Fruit fly (Drosophila melanogaster) whole organism, prepupa: ENCODE measurements around the gene CG43373.
A peak's percentile ranks its signal among the peaks of the same experiment; 100 is the strongest.

Experiments used
- Blimp-1 ChIP-seq: fragments of 200-800 bp; sonication (Bioruptor generic); optimal IDR thresholded peaks from 3 replicates; lab custom pipeline; 2017; ENCODE audit warnings: missing biosample characterization, missing genetic modification characterization, mild to moderate bottlenecking, moderate library complexity, missing genetic modification reagents
- CG10631 ChIP-seq: fragments of 200-800 bp; sonication (Bioruptor generic); optimal IDR thresholded peaks from 2 replicates; lab custom pipeline; 2016; ENCODE audit warnings: missing biosample characterization, missing genetic modification characterization
- CG10669 ChIP-seq: fragments of 200-800 bp; sonication (Bioruptor generic); optimal IDR thresholded peaks from 3 replicates; lab custom pipeline; 2018; ENCODE audit warnings: missing biosample characterization, mild to moderate bottlenecking, missing genetic modification characterization, moderate library complexity
- CG11294 ChIP-seq: fragments of 200-800 bp; sonication (Bioruptor generic); IDR thresholded peaks from 2 replicates; pipeline ENCODE4 v1.3.6; 2022; ENCODE audit warnings: missing biosample characterization, missing genetic modification characterization
- CG11762 ChIP-seq: fragments of 200-800 bp; sonication (Bioruptor generic); optimal IDR thresholded peaks from 3 replicates; lab custom pipeline; 2016; ENCODE audit warnings: missing biosample characterization, missing genetic modification characterization; ENCODE audit not compliant: insufficient read depth
- CG11902 ChIP-seq: fragments of 200-800 bp; sonication (Bioruptor generic); optimal IDR thresholded peaks from 3 replicates; lab custom pipeline; 2016; ENCODE audit warnings: missing biosample characterization, missing genetic modification characterization
- CG15336 ChIP-seq: fragments of 200-800 bp; sonication (Bioruptor generic); IDR thresholded peaks from 2 replicates; pipeline ENCODE4 v1.3.6; 2022; ENCODE audit warnings: missing biosample characterization, missing genetic modification characterization
- CG1621 ChIP-seq: fragments of 200-800 bp; sonication (Bioruptor generic); optimal IDR thresholded peaks from 3 replicates; lab custom pipeline; 2018; ENCODE audit warnings: missing biosample characterization, mild to moderate bottlenecking, missing genetic modification characterization
- CG16779 ChIP-seq: fragments of 200-800 bp; sonication (Bioruptor generic); optimal IDR thresholded peaks from 3 replicates; lab custom pipeline; 2017; ENCODE audit warnings: missing biosample characterization, mild to moderate bottlenecking, missing genetic modification characterization
- CG31627 ChIP-seq: fragments of 200-800 bp; sonication (Bioruptor generic); optimal IDR thresholded peaks from 3 replicates; lab custom pipeline; 2016; ENCODE audit warnings: missing biosample characterization, missing genetic modification characterization
- CG32006 ChIP-seq: fragments of 200-800 bp; sonication (Bioruptor generic); optimal IDR thresholded peaks from 3 replicates; lab custom pipeline; 2017; ENCODE audit warnings: missing biosample characterization, mild to moderate bottlenecking, missing genetic modification characterization
- CG34406 ChIP-seq: fragments of 200-800 bp; sonication (Bioruptor generic); optimal IDR thresholded peaks from 3 replicates; lab custom pipeline; 2016; ENCODE audit warnings: missing biosample characterization, missing genetic modification characterization
- CG3919 ChIP-seq: fragments of 200-800 bp; sonication (Bioruptor generic); optimal IDR thresholded peaks from 3 replicates; lab custom pipeline; 2016; ENCODE audit warnings: missing biosample characterization, missing genetic modification characterization
- CG4318 ChIP-seq: fragments of 200-800 bp; sonication (Bioruptor generic); optimal IDR thresholded peaks from 3 replicates; lab custom pipeline; 2017; ENCODE audit warnings: missing biosample characterization, mild to moderate bottlenecking, missing genetic modification characterization
- CG6163 ChIP-seq: fragments of 200-800 bp; sonication (Bioruptor generic); IDR thresholded peaks from 3 replicates; pipeline ENCODE4 v1.3.6; 2022; ENCODE audit warnings: missing biosample characterization, missing genetic modification characterization
- CG6276 ChIP-seq: fragments of 200-800 bp; sonication (Bioruptor generic); optimal IDR thresholded peaks from 2 replicates; lab custom pipeline; 2017; ENCODE audit warnings: missing biosample characterization, mild to moderate bottlenecking, missing genetic modification characterization
- CG7368 ChIP-seq: fragments of 200-800 bp; sonication (Bioruptor generic); optimal IDR thresholded peaks from 3 replicates; lab custom pipeline; 2016; ENCODE audit warnings: missing biosample characterization, missing genetic modification characterization
- CG8119 ChIP-seq: fragments of 200-800 bp; sonication (Bioruptor generic); IDR thresholded peaks from 3 replicates; pipeline ENCODE4 v1.3.6; 2022; ENCODE audit warnings: missing biosample characterization, missing genetic modification characterization
- CG8632 ChIP-seq: fragments of 200-800 bp; sonication (Bioruptor generic); optimal IDR thresholded peaks from 3 replicates; lab custom pipeline; 2016; ENCODE audit warnings: missing biosample characterization, missing genetic modification characterization
- Eip75B ChIP-seq: fragments of 200-800 bp; sonication (Bioruptor generic); optimal IDR thresholded peaks from 3 replicates; lab custom pipeline; 2016; ENCODE audit warnings: missing biosample characterization, missing genetic modification characterization
- Eip78C ChIP-seq: fragments of 200-800 bp; sonication (Bioruptor generic); peaks from one replicate; lab custom pipeline; 2016; ENCODE audit warnings: missing biosample characterization, missing genetic modification characterization
- Eip93F ChIP-seq: fragments of 200-800 bp; sonication (Bioruptor generic); optimal IDR thresholded peaks from 2 replicates; lab custom pipeline; 2016; ENCODE audit warnings: missing biosample characterization, mild to moderate bottlenecking, missing genetic modification characterization
- Hr39 ChIP-seq: fragments of 200-800 bp; sonication (Bioruptor generic); optimal IDR thresholded peaks from 2 replicates; lab custom pipeline; 2016; ENCODE audit warnings: missing biosample characterization, missing genetic modification characterization
- Hr4 ChIP-seq: fragments of 200-800 bp; sonication (Bioruptor generic); optimal IDR thresholded peaks from 3 replicates; lab custom pipeline; 2016; ENCODE audit warnings: missing biosample characterization, missing genetic modification characterization
- Lpt ChIP-seq: fragments of 200-800 bp; sonication (Bioruptor generic); optimal IDR thresholded peaks from 3 replicates; lab custom pipeline; 2016; ENCODE audit warnings: missing biosample characterization, missing genetic modification characterization
- Sox102F ChIP-seq: fragments of 200-800 bp; sonication (Bioruptor generic); optimal IDR thresholded peaks from 2 replicates; lab custom pipeline; 2016; ENCODE audit warnings: missing biosample characterization, mild to moderate bottlenecking, missing genetic modification characterization
- Sox15 ChIP-seq: fragments of 200-800 bp; sonication (Bioruptor generic); optimal IDR thresholded peaks from 3 replicates; lab custom pipeline; 2016; ENCODE audit warnings: missing biosample characterization, missing genetic modification characterization
- achi ChIP-seq: fragments of 200-800 bp; sonication (Bioruptor generic); optimal IDR thresholded peaks from 3 replicates; lab custom pipeline; 2016; ENCODE audit warnings: missing biosample characterization, missing genetic modification characterization
- cyc ChIP-seq: fragments of 200-800 bp; sonication (Bioruptor generic); optimal IDR thresholded peaks from 3 replicates; lab custom pipeline; 2016; ENCODE audit warnings: missing biosample characterization, missing genetic modification characterization
- dac ChIP-seq: fragments of 200-800 bp; sonication (Bioruptor generic); optimal IDR thresholded peaks from 2 replicates; lab custom pipeline; 2017; ENCODE audit warnings: missing biosample characterization, mild to moderate bottlenecking, missing genetic modification characterization
- dsx ChIP-seq: fragments of 200-800 bp; optimal IDR thresholded peaks from 3 replicates; lab custom pipeline; 2019; ENCODE audit warnings: missing biosample characterization, mild to moderate bottlenecking, missing genetic modification characterization, moderate library complexity; ENCODE audit not compliant: poor library complexity, severe bottlenecking
- eg ChIP-seq: fragments of 200-800 bp; sonication (Bioruptor generic); IDR thresholded peaks from 3 replicates; pipeline ENCODE4 v1.3.6; 2022; ENCODE audit warnings: missing biosample characterization, missing genetic modification characterization
- fd85E ChIP-seq: fragments of 200-800 bp; sonication (Bioruptor generic); optimal IDR thresholded peaks from 3 replicates; lab custom pipeline; 2016; ENCODE audit warnings: missing biosample characterization, missing genetic modification characterization
- fkh ChIP-seq: fragments of 200-800 bp; sonication (Bioruptor generic); optimal IDR thresholded peaks from 3 replicates; lab custom pipeline; 2017; ENCODE audit warnings: missing biosample characterization, mild to moderate bottlenecking, missing genetic modification characterization, moderate library complexity
- lz ChIP-seq: fragments of 200-800 bp; sonication (Bioruptor generic); optimal IDR thresholded peaks from 3 replicates; lab custom pipeline; 2016; ENCODE audit warnings: missing biosample characterization, missing genetic modification characterization
- ss ChIP-seq, 2 experiments: fragments of 200-800 bp; sonication (Bioruptor generic); optimal IDR thresholded peaks; 2 replicates in 1 of 2; 3 replicates in 1 of 2; lab custom pipeline; 2017 to 2018; ENCODE audit warnings: mild to moderate bottlenecking in 2 of 2, missing biosample characterization in 2 of 2, missing genetic modification characterization in 2 of 2, moderate library complexity in 1 of 2
- svp ChIP-seq: fragments of 200-800 bp; sonication (Bioruptor generic); peaks from one replicate; lab custom pipeline; 2016; ENCODE audit warnings: missing biosample characterization, missing genetic modification characterization

Gene CG43373

DNA sequence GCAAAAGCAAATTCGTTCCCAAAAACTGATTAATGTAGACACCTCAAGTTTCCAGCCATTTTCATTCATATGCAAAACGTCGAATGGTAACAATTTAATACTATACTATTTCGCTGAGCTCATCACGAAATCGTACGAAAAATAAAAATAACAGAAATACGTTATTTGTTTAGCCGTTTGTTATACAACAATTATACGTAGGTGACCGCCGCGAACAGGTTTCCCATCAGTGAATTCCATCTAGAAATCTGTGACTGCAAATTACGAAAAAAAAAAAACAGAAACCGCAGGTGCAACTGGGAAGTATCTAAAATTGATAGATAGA is 28.5 kb upstream of the CG43373 start:
- no peak for TF ChIP-seq Eip78C (GFP tag; lab: Kevin White, UChicago)
- no peak for TF ChIP-seq Hr39 (GFP tag; lab: Kevin White, UChicago)
- no peak for TF ChIP-seq CG32006 (GFP tag; lab: Kevin White, UChicago)
- no peak for TF ChIP-seq CG6163
- TF ChIP-seq achi (GFP tag; lab: Kevin White, UChicago), result no peak
- no peak for TF ChIP-seq CG3919 (GFP tag; lab: Kevin White, UChicago)
- TF ChIP-seq Eip75B (GFP tag; lab: Kevin White, UChicago), result no peak
- TF ChIP-seq CG1621 (tag; lab: Kevin White, UChicago), result no peak
- TF ChIP-seq CG11294 (GFP tag; lab: Robert Waterston, UW), result no peak
- TF ChIP-seq CG31627 (GFP tag; lab: Kevin White, UChicago), result no peak
- no peak for TF ChIP-seq dsx (GFP tag; lab: Kevin White, UChicago)
- no peak for TF ChIP-seq CG34406 (GFP tag; lab: Kevin White, UChicago)
- TF ChIP-seq cyc (GFP tag; lab: Kevin White, UChicago), result no peak
- no peak for TF ChIP-seq CG7368 (GFP tag; lab: Kevin White, UChicago)
- TF ChIP-seq CG11902, result no peak
- no peak for TF ChIP-seq fd85E
- no peak for TF ChIP-seq CG10669
- no peak for TF ChIP-seq Lpt (GFP tag; lab: Kevin White, UChicago)
- TF ChIP-seq CG10631 (GFP tag; lab: Kevin White, UChicago), result no peak
- TF ChIP-seq dac (GFP tag; lab: Kevin White, UChicago), result no peak
- TF ChIP-seq, all 60 proteins: peak for 0

DNA sequence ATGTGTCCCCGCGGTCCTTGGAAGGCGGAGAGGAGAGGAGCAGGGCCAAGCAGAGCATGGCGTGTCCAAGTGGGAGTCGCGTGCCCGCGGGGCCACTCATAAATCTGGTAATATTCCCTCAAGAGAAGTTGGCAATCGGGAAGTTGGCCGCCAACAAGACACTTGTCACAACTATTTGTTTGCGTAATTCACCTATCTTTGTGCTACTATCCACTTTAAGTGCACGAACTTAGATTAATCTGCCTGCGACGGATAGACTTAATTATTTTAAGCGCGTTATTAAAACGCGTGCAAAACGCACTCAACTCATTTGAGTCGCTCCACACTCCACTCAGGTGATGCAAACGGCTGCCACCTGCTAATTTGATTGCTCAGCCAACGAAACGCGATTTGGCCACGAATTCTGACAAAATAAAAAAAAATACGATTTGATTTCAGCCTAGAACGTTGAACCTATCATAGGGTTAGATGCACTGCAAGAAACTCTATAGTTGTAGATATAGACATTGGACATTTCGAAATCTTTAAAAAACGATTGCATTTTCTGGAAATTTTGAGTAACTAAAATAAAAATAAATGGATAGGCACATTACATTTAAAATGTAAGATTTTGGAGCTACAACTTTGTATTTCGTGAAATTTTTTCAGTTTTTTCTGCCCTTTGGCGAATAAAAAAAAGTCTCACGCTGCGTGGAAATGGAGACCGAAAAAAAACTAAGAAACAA is 28.0 kb upstream of the CG43373 start:
- TF ChIP-seq Eip78C (GFP tag; lab: Kevin White, UChicago) (peak; percentile 35), CG15336 (GFP tag; lab: Robert Waterston, UW) (0 out of 2 replicates have a peak, but pooled peaks have one; percentile 22), CG1621 (tag; lab: Kevin White, UChicago) (no peak), CG8119 (GFP tag; lab: Robert Waterston, UW) (peak; percentile 40; the same call in 1 of the 3 replicates), Sox102F (no peak), svp (GFP tag; lab: Kevin White, UChicago) (no peak)

DNA sequence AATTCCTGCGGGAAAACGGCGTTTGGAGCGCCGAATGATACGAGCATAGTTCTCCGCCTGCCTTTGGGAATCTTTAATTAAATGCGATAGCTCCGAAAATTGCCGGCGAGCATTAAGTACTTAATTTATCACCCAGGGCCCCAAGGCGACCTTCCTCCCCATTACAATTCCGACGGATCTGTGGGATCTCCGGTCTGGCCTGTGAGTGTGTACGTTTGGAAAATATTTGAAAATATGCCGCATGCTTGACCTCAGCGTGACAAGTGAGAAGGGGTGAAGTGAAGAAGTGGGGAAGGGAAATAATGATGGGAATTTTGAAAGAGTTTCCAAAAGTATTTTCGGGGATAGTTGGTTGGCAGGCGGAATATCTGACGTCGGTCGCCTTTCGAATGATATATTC is 26.3 kb upstream of the CG43373 start:
- TF ChIP-seq CG3919 (GFP tag; lab: Kevin White, UChicago) (no peak), CG16779 (tag; lab: Kevin White, UChicago) (no peak), CG11762 (GFP tag; lab: Kevin White, UChicago) (no peak), Blimp-1 (GFP tag; lab: Kevin White, UChicago) (no peak), CG8632 (GFP tag; lab: Kevin White, UChicago) (no peak), CG6276 (GFP tag; lab: Kevin White, UChicago) (no peak), fkh (GFP tag; lab: Kevin White, UChicago) (no peak), Sox15 (no peak), Eip75B (GFP tag; lab: Kevin White, UChicago) (no peak), ss (GFP tag; optimal IDR thresholded peaks at IDR 0.05; lab: Kevin White, UChicago) (no peak), Eip93F (GFP tag; lab: Kevin White, UChicago) (no peak), CG32006 (GFP tag; lab: Kevin White, UChicago) (no peak), CG4318 (GFP tag; lab: Kevin White, UChicago) (no peak), lz (no peak)

DNA sequence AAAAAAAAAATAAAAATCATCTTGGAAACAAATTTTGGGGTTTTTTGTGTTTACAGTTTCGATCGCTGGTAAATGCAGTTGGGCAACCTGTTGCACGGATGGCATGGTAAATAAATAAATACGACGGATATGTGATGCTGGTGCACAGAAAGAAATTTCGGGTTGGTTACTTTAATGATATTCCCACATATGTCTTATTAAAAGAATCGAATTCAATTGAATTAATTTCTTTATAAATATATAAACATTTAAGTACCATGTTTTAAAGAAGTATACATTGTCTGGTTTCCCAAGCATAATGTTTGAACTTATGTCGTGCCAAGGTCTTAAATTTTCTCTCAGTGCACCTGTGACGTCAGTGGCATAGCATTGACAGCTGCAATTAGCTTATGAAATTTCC is 24.3 kb upstream of the CG43373 start:
- 0 out of 3 replicates have a peak, but pooled peaks have one; percentile 17 for TF ChIP-seq CG8119 (GFP tag; lab: Robert Waterston, UW)
- TF ChIP-seq CG4318 (GFP tag; lab: Kevin White, UChicago), result no peak
- TF ChIP-seq CG15336 (GFP tag; lab: Robert Waterston, UW), result peak; percentile 50
- peak; percentile 4 for TF ChIP-seq Hr4 (GFP tag; lab: Kevin White, UChicago)
- TF ChIP-seq CG32006 (GFP tag; lab: Kevin White, UChicago), result peak; percentile 24
- 0 out of 3 replicates have a peak, but pooled peaks have one; percentile 12 for TF ChIP-seq eg (GFP tag; lab: Robert Waterston, UW)
- TF ChIP-seq CG31627 (GFP tag; lab: Kevin White, UChicago), result no peak
